Fruit fly (Drosophila melanogaster) whole organism, embryonic: Measurements from ENCODE around the gene CG10874.

ENCODE experiments used
- B-H1 ChIP-seq: fragments of 200-800 bp; sonication (Bioruptor generic); IDR thresholded peaks from 3 replicates; pipeline ENCODE4 v1.3.6; 2022; ENCODE audit warnings: missing biosample characterization, missing genetic modification characterization
- B-H2 ChIP-seq: fragments of 200-800 bp; sonication (Bioruptor generic); optimal IDR thresholded peaks from 2 replicates; lab custom pipeline; 2018; ENCODE audit warnings: missing biosample characterization, mild to moderate bottlenecking, missing genetic modification characterization
- CG10147 ChIP-seq: fragments of 200-800 bp; sonication (Bioruptor generic); optimal IDR thresholded peaks from 2 replicates; lab custom pipeline; 2019; ENCODE audit warnings: missing biosample characterization, mild to moderate bottlenecking, missing genetic modification characterization, moderate library complexity
- CG11398 ChIP-seq: fragments of 200-800 bp; sonication (Bioruptor generic); optimal IDR thresholded peaks from 2 replicates; lab custom pipeline; 2016; ENCODE audit warnings: missing biosample characterization, missing genetic modification characterization
- CG11696 ChIP-seq: fragments of 200-800 bp; sonication (Bioruptor generic); IDR thresholded peaks from 2 replicates; pipeline ENCODE4 v1.3.6; 2022; ENCODE audit warnings: missing biosample characterization, missing genetic modification characterization
- CG14050 ChIP-seq: fragments of 200-800 bp; sonication (Bioruptor generic); IDR thresholded peaks from 3 replicates; pipeline ENCODE4 v1.3.6; 2022; ENCODE audit warnings: missing biosample characterization, missing genetic modification characterization
- CG17328 ChIP-seq: fragments of 200-800 bp; sonication (Bioruptor generic); IDR thresholded peaks from 2 replicates; pipeline ENCODE4 v1.3.6; 2022; ENCODE audit warnings: missing biosample characterization, missing genetic modification characterization
- CG17802 ChIP-seq: fragments of 200-800 bp; sonication (Bioruptor generic); optimal IDR thresholded peaks from 2 replicates; lab custom pipeline; 2018; ENCODE audit warnings: missing biosample characterization, mild to moderate bottlenecking, missing genetic modification characterization, moderate library complexity
- CG17829 ChIP-seq: fragments of 200-800 bp; optimal IDR thresholded peaks from 2 replicates; lab custom pipeline; 2019; ENCODE audit warnings: missing biosample characterization, mild to moderate bottlenecking, missing genetic modification characterization, moderate library complexity
- CG1792 ChIP-seq: fragments of 200-800 bp; sonication (Bioruptor generic); optimal IDR thresholded peaks from 2 replicates; lab custom pipeline; 2016; ENCODE audit warnings: missing biosample characterization, missing genetic modification characterization
- CG18599 ChIP-seq: fragments of 200-800 bp; sonication (Bioruptor generic); optimal IDR thresholded peaks from 3 replicates; lab custom pipeline; 2017; ENCODE audit warnings: missing biosample characterization, missing genetic modification characterization, mild to moderate bottlenecking, moderate library complexity, missing genetic modification reagents
- CG30403 ChIP-seq: fragments of 200-800 bp; sonication (Bioruptor generic); optimal IDR thresholded peaks from 3 replicates; lab custom pipeline; 2016; ENCODE audit warnings: missing biosample characterization, missing genetic modification characterization
- CG3847 ChIP-seq: fragments of 200-800 bp; sonication (Bioruptor generic); IDR thresholded peaks from 2 replicates; pipeline ENCODE4 v1.3.6; 2022; ENCODE audit warnings: missing biosample characterization, missing genetic modification characterization
- CG4854 ChIP-seq: fragments of 200-800 bp; sonication (Bioruptor generic); optimal IDR thresholded peaks from 2 replicates; lab custom pipeline; 2016; ENCODE audit warnings: missing biosample characterization, missing genetic modification characterization, inconsistent platforms
- CG5245 ChIP-seq: fragments of 200-800 bp; sonication (Bioruptor generic); optimal IDR thresholded peaks from 3 replicates; lab custom pipeline; 2016; ENCODE audit warnings: missing biosample characterization, missing genetic modification characterization
- CG7963 ChIP-seq: fragments of 200-800 bp; sonication (Bioruptor generic); IDR thresholded peaks from 3 replicates; pipeline ENCODE4 v1.3.6; 2022; ENCODE audit warnings: missing biosample characterization, missing genetic modification characterization; ENCODE audit not compliant: partially characterized antibody
- CG9215 ChIP-seq: fragments of 200-800 bp; sonication (Bioruptor generic); IDR thresholded peaks from 2 replicates; pipeline ENCODE4 v1.3.6; 2022; ENCODE audit warnings: missing biosample characterization, missing genetic modification characterization
- CG9609 ChIP-seq: fragments of 200-800 bp; sonication (Bioruptor generic); optimal IDR thresholded peaks from 3 replicates; lab custom pipeline; 2016; ENCODE audit warnings: missing biosample characterization, missing genetic modification characterization
- Fer1 ChIP-seq: fragments of 200-800 bp; sonication (Bioruptor generic); optimal IDR thresholded peaks from 2 replicates; lab custom pipeline; 2017; ENCODE audit warnings: missing biosample characterization, mild to moderate bottlenecking, missing genetic modification characterization
- Gug ChIP-seq: fragments of 200-800 bp; sonication (Bioruptor generic); IDR thresholded peaks from 4 replicates; pipeline ENCODE4 v1.3.6; 2022; ENCODE audit warnings: missing biosample characterization, missing genetic modification characterization
- Hsf ChIP-seq: fragments of 200-800 bp; sonication (Bioruptor generic); optimal IDR thresholded peaks from 3 replicates; lab custom pipeline; 2016; ENCODE audit warnings: missing biosample characterization, missing genetic modification characterization
- Med ChIP-seq: fragments of 200-800 bp; sonication (Bioruptor generic); peaks from one replicate; lab custom pipeline; 2016; ENCODE audit warnings: missing biosample characterization, missing genetic modification characterization, mild to moderate bottlenecking, inconsistent platforms, moderate library complexity
- Meics ChIP-seq: fragments of 200-800 bp; sonication (Bioruptor generic); optimal IDR thresholded peaks from 2 replicates; lab custom pipeline; 2017; ENCODE audit warnings: missing biosample characterization, mild to moderate bottlenecking, missing genetic modification characterization
- Nf-YB ChIP-seq: fragments of 200-800 bp; sonication (Bioruptor generic); optimal IDR thresholded peaks from 3 replicates; lab custom pipeline; 2019; ENCODE audit warnings: missing biosample characterization, mild to moderate bottlenecking, missing genetic modification characterization, moderate library complexity
- Oaz ChIP-seq: fragments of 200-800 bp; sonication (Bioruptor generic); IDR thresholded peaks from 2 replicates; pipeline ENCODE4 v1.3.6; 2022; ENCODE audit warnings: missing biosample characterization, missing genetic modification characterization
- Spps ChIP-seq: fragments of 200-800 bp; sonication (Bioruptor generic); optimal IDR thresholded peaks from 2 replicates; lab custom pipeline; 2018; ENCODE audit warnings: missing biosample characterization, mild to moderate bottlenecking, missing genetic modification characterization
- Sry-β ChIP-seq: fragments of 200-800 bp; sonication (Bioruptor generic); optimal IDR thresholded peaks from 2 replicates; lab custom pipeline; 2018; ENCODE audit warnings: missing biosample characterization, mild to moderate bottlenecking, missing genetic modification characterization, moderate library complexity
- TFAM ChIP-seq: fragments of 200-800 bp; sonication (Bioruptor generic); optimal IDR thresholded peaks from 2 replicates; lab custom pipeline; 2017; ENCODE audit warnings: missing biosample characterization, missing genetic modification characterization, inconsistent platforms
- Usf ChIP-seq: fragments of 200-800 bp; sonication (Bioruptor generic); optimal IDR thresholded peaks from 2 replicates; lab custom pipeline; 2017; ENCODE audit warnings: missing genotype, missing biosample characterization, missing genetic modification characterization
- abd-A ChIP-seq: fragments of 200-800 bp; sonication (Bioruptor generic); optimal IDR thresholded peaks from 3 replicates; lab custom pipeline; 2019; ENCODE audit warnings: missing biosample characterization, mild to moderate bottlenecking, missing genetic modification characterization, moderate library complexity
- corto ChIP-seq: fragments of 200-800 bp; sonication (Bioruptor generic); optimal IDR thresholded peaks from 2 replicates; lab custom pipeline; 2016; ENCODE audit warnings: missing biosample characterization, mild to moderate bottlenecking, missing genetic modification characterization, moderate library complexity
- danr ChIP-seq: fragments of 200-800 bp; sonication (Bioruptor generic); IDR thresholded peaks from 2 replicates; pipeline ENCODE4 v1.3.6; 2022; ENCODE audit warnings: missing biosample characterization, missing genetic modification characterization
- dati ChIP-seq: fragments of 200-800 bp; sonication (Bioruptor generic); IDR thresholded peaks from 2 replicates; pipeline ENCODE4 v1.3.6; 2022; ENCODE audit warnings: missing biosample characterization, missing genetic modification characterization
- dysf ChIP-seq: fragments of 200-800 bp; sonication (Bioruptor generic); IDR thresholded peaks from 3 replicates; pipeline ENCODE4 v1.3.6; 2022; ENCODE audit warnings: missing biosample characterization, missing genetic modification characterization
- eve ChIP-seq, 2 experiments: fragments of >200 bp; optimal IDR thresholded peaks; 2 replicates each; lab custom pipeline; 2017; ENCODE audit warnings: missing biosample characterization in 2 of 2, missing genetic modification characterization in 2 of 2
- fu2 ChIP-seq: fragments of 200-800 bp; sonication (Bioruptor generic); optimal IDR thresholded peaks from 2 replicates; lab custom pipeline; 2016; ENCODE audit warnings: missing biosample characterization, missing genetic modification characterization
- grn ChIP-seq: fragments of 200-800 bp; sonication (Bioruptor generic); optimal IDR thresholded peaks from 3 replicates; lab custom pipeline; 2017; ENCODE audit warnings: missing biosample characterization, missing genetic modification characterization
- gsb ChIP-seq: fragments of 200-800 bp; sonication (Bioruptor generic); IDR thresholded peaks from 2 replicates; pipeline ENCODE4 v1.3.6; 2022; ENCODE audit warnings: missing biosample characterization, missing genetic modification characterization
- insv ChIP-seq, 2 experiments: fragments of 200-800 bp; sonication (Bioruptor generic); optimal IDR thresholded peaks; 3 replicates each; lab custom pipeline; 2016 to 2018; ENCODE audit warnings: missing biosample characterization in 2 of 2, missing genetic modification characterization in 2 of 2
- jing ChIP-seq: fragments of 200-800 bp; sonication (Bioruptor generic); optimal IDR thresholded peaks from 2 replicates; lab custom pipeline; 2018; ENCODE audit warnings: missing biosample characterization, mild to moderate bottlenecking, missing genetic modification characterization
- ken ChIP-seq: fragments of 200-800 bp; sonication (Bioruptor generic); IDR thresholded peaks from 3 replicates; pipeline ENCODE4 v1.3.6; 2022; ENCODE audit warnings: missing biosample characterization, missing genetic modification characterization
- knrl ChIP-seq: fragments of 200-800 bp; sonication (Bioruptor generic); IDR thresholded peaks from 3 replicates; pipeline ENCODE4 v1.3.6; 2022; ENCODE audit warnings: missing biosample characterization, missing genetic modification characterization; ENCODE audit not compliant: partially characterized antibody
- lab ChIP-seq: fragments of 200-800 bp; sonication (Bioruptor generic); optimal IDR thresholded peaks from 3 replicates; lab custom pipeline; 2017; ENCODE audit warnings: missing biosample characterization, missing genetic modification characterization, mild to moderate bottlenecking, moderate library complexity, missing genetic modification reagents
- lilli ChIP-seq: fragments of 200-800 bp; sonication (Bioruptor generic); optimal IDR thresholded peaks from 3 replicates; lab custom pipeline; 2016; ENCODE audit warnings: missing biosample characterization, missing genetic modification characterization
- lov ChIP-seq, 2 experiments: fragments of 200-800 bp in 1 of 2; fragments of >200 bp in 1 of 2; sonication (Bioruptor generic) in 1 of 2; IDR thresholded peaks in 1 of 2; optimal IDR thresholded peaks in 1 of 2; 2 replicates in 1 of 2; 3 replicates in 1 of 2; pipeline versions ENCODE4 v1.3.6 to Lab custom; 2017 to 2022; ENCODE audit warnings: missing biosample characterization in 1 of 2, missing genetic modification characterization in 1 of 2
- mam ChIP-seq: fragments of 200-800 bp; sonication (Bioruptor generic); optimal IDR thresholded peaks from 3 replicates; lab custom pipeline; 2016; ENCODE audit warnings: missing biosample characterization, missing genetic modification characterization
- odd ChIP-seq: fragments of 200-800 bp; sonication (Bioruptor generic); optimal IDR thresholded peaks from 2 replicates; lab custom pipeline; 2017; ENCODE audit warnings: missing biosample characterization, mild to moderate bottlenecking, missing genetic modification characterization
- pb ChIP-seq: fragments of 200-800 bp; sonication (Bioruptor generic); optimal IDR thresholded peaks from 3 replicates; lab custom pipeline; 2016; ENCODE audit warnings: missing biosample characterization, missing genetic modification characterization
- pho ChIP-seq: fragments of 200-800 bp; sonication (Bioruptor generic); optimal IDR thresholded peaks from 2 replicates; lab custom pipeline; 2016; ENCODE audit warnings: missing biosample characterization, missing genetic modification characterization
- shn ChIP-seq: fragments of 200-800 bp; sonication (Bioruptor generic); optimal IDR thresholded peaks from 3 replicates; lab custom pipeline; 2016; ENCODE audit warnings: missing biosample characterization, missing genetic modification characterization
- tna ChIP-seq: fragments of 200-800 bp; sonication (Bioruptor generic); IDR thresholded peaks from 2 replicates; pipeline ENCODE4 v1.3.6; 2022; ENCODE audit warnings: missing biosample characterization, missing genetic modification characterization; ENCODE audit not compliant: partially characterized antibody
- trh ChIP-seq: fragments of 200-800 bp; sonication (Bioruptor generic); optimal IDR thresholded peaks from 2 replicates; lab custom pipeline; 2016; ENCODE audit warnings: missing biosample characterization, missing genetic modification characterization

Gene CG10874

dm6 chr2L:2193357-2193780 is 1.2 kb upstream of the CG10874 start (continued):
- TF ChIP-seq CG18599 (GFP tag; lab: Kevin White, UChicago) (peak; percentile 53), B-H2 (peak; percentile 78), Oaz (no peak), CG14050 (GFP tag; lab: Robert Waterston, UW) (no peak), CG9609 (GFP tag; lab: Kevin White, UChicago) (no peak), CG11398 (GFP tag; lab: Kevin White, UChicago) (peak; percentile 29), abd-A (tag; lab: Kevin White, UChicago) (peak; percentile 98), Med (GFP tag; lab: Kevin White, UChicago) (peak; percentile 88), CG11696 (GFP tag; lab: Robert Waterston, UW) (no peak), TFAM (GFP tag; lab: Kevin White, UChicago) (no peak), mam (GFP tag; lab: Kevin White, UChicago) (peak; percentile 37), lilli (GFP tag; lab: Kevin White, UChicago) (peak; percentile 26), dysf (GFP tag; lab: Robert Waterston, UW) (no peak), Hsf (GFP tag; lab: Kevin White, UChicago) (peak; percentile 9), gsb (GFP tag; lab: Robert Waterston, UW) (no peak), CG30403 (GFP tag; lab: Kevin White, UChicago) (no peak), fu2 (no peak), tna (GFP tag; lab: Robert Waterston, UW) (no peak), CG7963 (no peak), lov (optimal IDR thresholded peaks at IDR 0.05; lab: Kevin White, UChicago) (no peak), lov (GFP tag; IDR thresholded peaks at IDR 0.05; lab: Robert Waterston, UW) (no peak), B-H1 (GFP tag; lab: Robert Waterston, UW) (no peak), ken (GFP tag; lab: Robert Waterston, UW) (no peak), lab (GFP tag; lab: Kevin White, UChicago) (peak; percentile 76), pho (GFP tag; lab: Kevin White, UChicago) (peak; percentile 26), grn (GFP tag; lab: Kevin White, UChicago) (no peak), CG4854 (GFP tag; lab: Kevin White, UChicago) (no peak), Meics (GFP tag; lab: Kevin White, UChicago) (peak; percentile 46), Fer1 (GFP tag; lab: Kevin White, UChicago) (peak; percentile 75), corto (GFP tag; lab: Kevin White, UChicago) (no peak), dati (GFP tag; lab: Robert Waterston, UW) (no peak), CG5245 (GFP tag; lab: Kevin White, UChicago) (no peak), trh (GFP tag; lab: Kevin White, UChicago) (no peak), CG17328 (no peak), eve (GFP tag; optimal IDR thresholded peaks at IDR 0.05; lab: Kevin White, UChicago) (no peak), jing (GFP tag; lab: Kevin White, UChicago) (no peak), odd (GFP tag; lab: Kevin White, UChicago) (peak; percentile 2), CG1792 (GFP tag; lab: Kevin White, UChicago) (no peak), Gug (GFP tag; lab: Robert Waterston, UW) (no peak), Usf (no peak), insv (GFP tag; optimal IDR thresholded peaks at IDR 0.05; lab: Kevin White, UChicago) (no peak), Nf-YB (GFP tag; lab: Kevin White, UChicago) (peak; percentile 73), CG17802 (tag; lab: Kevin White, UChicago) (no peak), pb (peak; percentile 80), knrl (GFP tag; lab: Robert Waterston, UW) (no peak), CG10147 (GFP tag; lab: Kevin White, UChicago) (no peak), Sry-β (GFP tag; lab: Kevin White, UChicago) (peak; percentile 69), Spps (no peak), CG17829 (tag; lab: Kevin White, UChicago) (peak; percentile 33), CG9215 (GFP tag; lab: Robert Waterston, UW) (no peak), danr (no peak), CG3847 (no peak), shn (GFP tag; lab: Kevin White, UChicago) (peak; percentile 24)
